Fruit fly (Drosophila melanogaster): Measurements from ENCODE around the gene Stip1.

The Stip1 gene

DNA sequence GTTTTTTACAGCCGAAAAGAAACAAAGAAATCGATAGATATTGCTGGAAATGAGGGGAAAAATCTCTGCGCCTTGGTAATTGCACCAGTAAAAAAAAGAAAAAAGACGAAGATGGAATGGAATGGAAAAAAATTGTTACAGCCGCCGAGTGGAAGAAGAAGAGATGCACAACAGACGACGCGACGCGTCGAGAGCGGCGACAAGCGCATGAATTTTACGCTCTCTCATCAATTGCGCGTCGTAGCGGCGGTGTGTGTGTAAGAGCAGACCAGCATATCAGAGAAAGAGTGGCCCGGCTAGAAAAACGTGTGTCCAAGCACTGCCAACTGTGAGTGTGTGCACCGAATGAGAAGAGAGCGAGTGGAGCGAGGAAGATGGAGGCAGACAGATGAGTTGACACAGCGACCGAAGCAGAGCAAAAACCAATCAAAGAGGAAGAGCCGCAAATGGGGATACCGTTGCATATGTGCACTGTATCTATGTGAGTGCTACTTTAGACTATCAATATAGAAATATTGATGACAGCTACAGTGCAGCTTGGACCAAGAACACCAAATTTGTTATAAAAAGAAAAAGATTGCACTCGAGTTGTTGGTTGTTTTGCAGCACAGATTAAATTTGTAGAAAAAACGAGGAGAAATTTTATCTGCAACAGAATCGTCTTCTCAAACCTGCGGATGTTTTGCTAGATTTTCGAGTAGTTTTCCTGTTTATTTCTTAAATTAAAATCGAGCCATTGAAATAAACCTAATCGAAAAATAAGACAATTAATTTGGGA, 45.7 kb upstream of the Stip1 start (continued):
- TF ChIP-seq zen (tag; optimal IDR thresholded peaks at IDR 0.05) (no peak), CG14441 (GFP tag; IDR thresholded peaks at IDR 0.05) (no peak), zf30C (GFP tag; optimal IDR thresholded peaks at IDR 0.05) (peak; percentile 11), Ets65A (GFP tag) (peak; percentile 32), mld (GFP tag; IDR thresholded peaks at IDR 0.05; ENCODE audit: partially characterized antibody) (no peak), en (GFP tag; optimal IDR thresholded peaks at IDR 0.05) (no peak), CrebB (tag; optimal IDR thresholded peaks at IDR 0.05) (no peak), hbn (GFP tag; IDR thresholded peaks at IDR 0.05; ENCODE audit: partially characterized antibody) (no peak; the same call in 1 of the 2 replicates), fd96Cb (tag; optimal IDR thresholded peaks at IDR 0.05) (no peak), amos (GFP tag; IDR thresholded peaks at IDR 0.05; ENCODE audit: partially characterized antibody) (no peak), CG9797 (GFP tag; optimal IDR thresholded peaks at IDR 0.05) (no peak), Gug (GFP tag; IDR thresholded peaks at IDR 0.05) (0 out of 4 replicates have a peak, but pooled peaks have one; percentile 19), HmgD (GFP tag; optimal IDR thresholded peaks at IDR 0.05) (peak; percentile 21), Ptx1 (GFP tag; IDR thresholded peaks at IDR 0.05) (no peak), chif (GFP tag; optimal IDR thresholded peaks at IDR 0.05) (no peak), Neu2 (GFP tag; optimal IDR thresholded peaks at IDR 0.05; ENCODE audit: borderline replicate concordance) (no peak), CG12236 (GFP tag; optimal IDR thresholded peaks at IDR 0.05) (no peak), p53 (GFP tag; optimal IDR thresholded peaks at IDR 0.05) (no peak), gcm2 (GFP tag; optimal IDR thresholded peaks at IDR 0.05) (no peak), CG17912 (GFP tag; optimal IDR thresholded peaks at IDR 0.05) (no peak), CG6854 (GFP tag; optimal IDR thresholded peaks at IDR 0.05) (no peak), ro (GFP tag; IDR thresholded peaks at IDR 0.05) (no peak), pzg (GFP tag; optimal IDR thresholded peaks at IDR 0.05) (no peak), CG3838 (GFP tag; optimal IDR thresholded peaks at IDR 0.05) (no peak), fu2 (GFP tag; optimal IDR thresholded peaks at IDR 0.05) (no peak), CG17328 (GFP tag; IDR thresholded peaks at IDR 0.05) (0 out of 2 replicates have a peak, but pooled peaks have one; percentile 22), bbx (GFP tag; IDR thresholded peaks at IDR 0.05; ENCODE audit: partially characterized antibody) (peak; percentile 10; the same call in 1 of the 2 replicates), otp (GFP tag; IDR thresholded peaks at IDR 0.05) (no peak), run (tag; optimal IDR thresholded peaks at IDR 0.05) (no peak), CG12391 (tag; optimal IDR thresholded peaks at IDR 0.05) (peak; percentile 6), vvl (GFP tag; IDR thresholded peaks at IDR 0.05) (peak; percentile 65), al (GFP tag; IDR thresholded peaks at IDR 0.05) (no peak), Dfd (GFP tag; optimal IDR thresholded peaks at IDR 0.05) (no peak), CG11398 (GFP tag; optimal IDR thresholded peaks at IDR 0.05) (no peak), lov (optimal IDR thresholded peaks at IDR 0.05) (no peak), lov (GFP tag; IDR thresholded peaks at IDR 0.05) (0 out of 3 replicates have a peak, but pooled peaks have one; percentile 14), CG13123 (GFP tag; optimal IDR thresholded peaks at IDR 0.05) (no peak), tx (GFP tag; optimal IDR thresholded peaks at IDR 0.05) (no peak), cwo (GFP tag; optimal IDR thresholded peaks at IDR 0.05) (peak; percentile 84), CG11247 (GFP tag; IDR thresholded peaks at IDR 0.05) (no peak), Hr51 (GFP tag; optimal IDR thresholded peaks at IDR 0.05) (no peak), exex (tag; optimal IDR thresholded peaks at IDR 0.05) (no peak), lbe (GFP tag; optimal IDR thresholded peaks at IDR 0.05) (no peak), Oli (tag; optimal IDR thresholded peaks at IDR 0.05) (no peak), sima (GFP tag; optimal IDR thresholded peaks at IDR 0.05) (no peak), CG8359 (GFP tag; optimal IDR thresholded peaks at IDR 0.05; ENCODE audit: borderline replicate concordance) (no peak), eve (GFP tag; optimal IDR thresholded peaks at IDR 0.05) (peak in 1 of 2 experiments; percentile 48), pfk (GFP tag; optimal IDR thresholded peaks at IDR 0.05) (peak; percentile 24), org-1 (GFP tag; optimal IDR thresholded peaks at IDR 0.05) (no peak), CG8089 (GFP tag; optimal IDR thresholded peaks at IDR 0.05) (no peak)
